Fruit fly (Drosophila melanogaster): ENCODE measurements around the gene neo.

The neo gene

DNA sequence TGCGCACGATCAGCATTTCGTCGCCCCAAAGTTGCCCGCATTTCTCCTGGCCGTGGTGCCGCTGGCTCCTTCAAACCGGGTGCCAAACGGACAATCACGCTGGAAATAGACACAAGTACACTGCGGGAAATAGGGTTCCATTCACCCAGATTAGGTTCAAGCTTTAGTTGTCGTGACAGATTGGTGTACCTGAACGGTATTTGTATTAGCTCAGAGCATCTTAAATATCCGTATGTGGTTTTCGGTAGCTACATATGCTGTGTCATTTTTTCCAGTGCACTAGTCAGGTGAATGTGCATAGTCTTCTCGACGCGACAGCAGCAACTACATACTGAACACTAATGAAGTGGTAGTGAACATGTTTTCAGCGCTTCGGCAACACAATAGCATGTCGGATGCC is 28.2 kb downstream of the neo start:
- TF ChIP-seq wor (GFP tag; IDR thresholded peaks at IDR 0.05) (no peak), Lhr (GFP tag; optimal IDR thresholded peaks at IDR 0.05) (no peak), tgo (GFP tag; IDR thresholded peaks at IDR 0.05) (no peak), CG13775 (GFP tag; optimal IDR thresholded peaks at IDR 0.05) (no peak), CG18262 (tag; optimal IDR thresholded peaks at IDR 0.05) (no peak), CG11247 (GFP tag; IDR thresholded peaks at IDR 0.05) (0 out of 2 replicates have a peak, but pooled peaks have one; percentile 7), CG4820 (GFP tag; optimal IDR thresholded peaks at IDR 0.05) (no peak), gce (GFP tag; IDR thresholded peaks at IDR 0.05) (peak; percentile 54; the same call in 1 of the 3 replicates), CG15514 (GFP tag; optimal IDR thresholded peaks at IDR 0.05) (no peak), Med (GFP tag) (peak; percentile 74), zfh1 (GFP tag; IDR thresholded peaks at IDR 0.05) (0 out of 3 replicates have a peak, but pooled peaks have one; percentile 19), chif (GFP tag; optimal IDR thresholded peaks at IDR 0.05) (peak in 1 of 2 experiments; percentile 28), knrl (GFP tag; IDR thresholded peaks at IDR 0.05; ENCODE audit: partially characterized antibody) (no peak), ap (GFP tag; IDR thresholded peaks at IDR 0.05) (0 out of 2 replicates have a peak, but pooled peaks have one; percentile 5), Awh (GFP tag; IDR thresholded peaks at IDR 0.05) (peak; percentile 35; the same call in 1 of the 2 replicates), mirr (GFP tag; optimal IDR thresholded peaks at IDR 0.05) (no peak), CG6689 (GFP tag; IDR thresholded peaks at IDR 0.05) (peak; percentile 23; the same call in 1 of the 2 replicates), nerfin-2 (GFP tag; IDR thresholded peaks at IDR 0.05; ENCODE audit: partially characterized antibody) (no peak), BEAF-32 (GFP tag; optimal IDR thresholded peaks at IDR 0.05) (no peak), ci (GFP tag; IDR thresholded peaks at IDR 0.05) (peak; percentile 48; the same call in 1 of the 3 replicates), Mrtf (GFP tag; IDR thresholded peaks at IDR 0.05) (0 out of 3 replicates have a peak, but pooled peaks have one; percentile 28), Rx (GFP tag; IDR thresholded peaks at IDR 0.05) (peak; percentile 26; the same call in 1 of the 2 replicates), nmo (GFP tag; optimal IDR thresholded peaks at IDR 0.05) (peak; percentile 30), Drgx (GFP tag; IDR thresholded peaks at IDR 0.05) (peak; percentile 88), dysf (GFP tag; IDR thresholded peaks at IDR 0.05) (peak; percentile 38; the same call in 1 of the 3 replicates), dmrt11E (tag; optimal IDR thresholded peaks at IDR 0.05) (peak; percentile 24), Ptx1 (GFP tag; IDR thresholded peaks at IDR 0.05) (peak; percentile 41), row (GFP tag; IDR thresholded peaks at IDR 0.05) (0 out of 3 replicates have a peak, but pooled peaks have one; percentile 29), CG34422 (GFP tag; IDR thresholded peaks at IDR 0.05) (0 out of 3 replicates have a peak, but pooled peaks have one; percentile 32), ssp (GFP tag; IDR thresholded peaks at IDR 0.05) (peak; percentile 26; the same call in 1 of the 2 replicates), Xbp1 (GFP tag; optimal IDR thresholded peaks at IDR 0.05) (peak; percentile 13), CG17328 (GFP tag; IDR thresholded peaks at IDR 0.05) (0 out of 2 replicates have a peak, but pooled peaks have one; percentile 21), CG15696 (tag; optimal IDR thresholded peaks at IDR 0.05) (no peak), esg (GFP tag; conservative IDR thresholded peaks at IDR 0.05) (0 out of 2 replicates have a peak, but pooled peaks have one; percentile 17), CG11696 (GFP tag; IDR thresholded peaks at IDR 0.05) (no peak), dati (GFP tag; IDR thresholded peaks at IDR 0.05) (0 out of 2 replicates have a peak, but pooled peaks have one; percentile 18), sima (GFP tag; optimal IDR thresholded peaks at IDR 0.05) (no peak), CG4424 (GFP tag; optimal IDR thresholded peaks at IDR 0.05) (no peak), ara (GFP tag; IDR thresholded peaks at IDR 0.05) (peak; percentile 51; the same call in 1 of the 2 replicates), CG10267 (tag; optimal IDR thresholded peaks at IDR 0.05) (no peak), hkb (optimal IDR thresholded peaks at IDR 0.05) (no peak), hkb (GFP tag; IDR thresholded peaks at IDR 0.05) (0 out of 2 replicates have a peak, but pooled peaks have one; percentile 18), pan (optimal IDR thresholded peaks at IDR 0.05) (no peak), pan (GFP tag; optimal IDR thresholded peaks at IDR 0.05 in 1 of 2, IDR thresholded peaks at IDR 0.05 in 1 of 2) (peak in 1 of 2 experiments; percentile 49), prd (optimal IDR thresholded peaks at IDR 0.05) (no peak), prd (GFP tag; IDR thresholded peaks at IDR 0.05) (peak; percentile 69; the same call in 2 of the 3 replicates), CG11560 (tag; IDR thresholded peaks at IDR 0.05) (0 out of 3 replicates have a peak, but pooled peaks have one; percentile 13), CG12391 (tag; optimal IDR thresholded peaks at IDR 0.05) (peak; percentile 10), az2 (GFP tag; optimal IDR thresholded peaks at IDR 0.05) (peak; percentile 4), Ssrp (tag; optimal IDR thresholded peaks at IDR 0.05) (peak; percentile 15)

All from whole organism, embryonic.